Worm (Caenorhabditis elegans) whole organism, L2 larva: ENCODE results near the gene AH6.17.

ENCODE experiments used
- F13H6.1 ChIP-seq: sonication (generic microtip); optimal IDR thresholded peaks from 2 replicates; lab custom pipeline; 2016; ENCODE audit warnings: missing genetic modification characterization, missing compliant biosample characterization
- elt-1 ChIP-seq: fragments of 150-350 bp; optimal IDR thresholded peaks from 2 replicates; lab custom pipeline; 2014; ENCODE audit warnings: missing biosample characterization, missing genetic modification characterization
- lin-13 ChIP-seq: fragments of 150-350 bp; optimal IDR thresholded peaks from 2 replicates; lab custom pipeline; 2014; ENCODE audit warnings: missing biosample characterization, missing genetic modification reagents, missing genetic modification characterization
- lin-39 ChIP-seq: fragments of 150-350 bp; optimal IDR thresholded peaks from 2 replicates; lab custom pipeline; 2014; ENCODE audit warnings: missing biosample characterization, missing genetic modification reagents, missing genetic modification characterization
- mdl-1 ChIP-seq, 2 experiments: fragments of 150-350 bp in 1 of 2; sonication (generic microtip) in 1 of 2; optimal IDR thresholded peaks; 2 replicates each; lab custom pipeline; 2017; ENCODE audit warnings: missing biosample characterization in 2 of 2, missing genetic modification characterization in 2 of 2
- nhr-10 ChIP-seq: sonication (generic microtip); optimal IDR thresholded peaks from 2 replicates; lab custom pipeline; 2017; ENCODE audit warnings: missing biosample characterization, missing genetic modification characterization
- nhr-11 ChIP-seq: fragments of 150-350 bp; optimal IDR thresholded peaks from 2 replicates; lab custom pipeline; 2014; ENCODE audit warnings: missing biosample characterization, missing genetic modification characterization
- nhr-12 ChIP-seq: fragments of 150-350 bp; optimal IDR thresholded peaks from 2 replicates; lab custom pipeline; 2014; ENCODE audit warnings: missing biosample characterization, missing genetic modification characterization
- nhr-21 ChIP-seq: fragments of 150-350 bp; optimal IDR thresholded peaks from 2 replicates; lab custom pipeline; 2014; ENCODE audit warnings: missing biosample characterization, missing genetic modification characterization
- nhr-77 ChIP-seq: fragments of 150-350 bp; optimal IDR thresholded peaks from 2 replicates; lab custom pipeline; 2014; ENCODE audit warnings: missing biosample characterization, missing genetic modification characterization
- unc-39 ChIP-seq: fragments of 150-350 bp; optimal IDR thresholded peaks from 2 replicates; lab custom pipeline; 2014; ENCODE audit warnings: missing biosample characterization, missing genetic modification characterization
- unc-62 ChIP-seq: fragments of 150-350 bp; optimal IDR thresholded peaks from 2 replicates; lab custom pipeline; 2014; ENCODE audit warnings: missing biosample characterization, missing genetic modification reagents, missing genetic modification characterization
- ztf-11 ChIP-seq: sonication (generic microtip); optimal IDR thresholded peaks from 2 replicates; lab custom pipeline; 2017; ENCODE audit warnings: missing biosample characterization, missing genetic modification characterization

- TF ChIP-seq lin-13 (GFP tag; lab: Kevin White, UChicago) (no peak), ztf-11 (tag; lab: Kevin White, UChicago) (no peak), nhr-11 (no peak), nhr-12 (no peak), unc-62 (GFP tag; lab: Kevin White, UChicago) (no peak), F13H6.1 (tag; lab: Kevin White, UChicago) (no peak), nhr-10 (tag; lab: Kevin White, UChicago) (no peak), unc-39 (tag; lab: Kevin White, UChicago) (no peak), elt-1 (tag; lab: Kevin White, UChicago) (no peak), lin-39 (tag; lab: Kevin White, UChicago) (no peak), nhr-21 (tag; lab: Kevin White, UChicago) (no peak), nhr-77 (tag; lab: Kevin White, UChicago) (no peak), mdl-1 (tag; optimal IDR thresholded peaks at IDR 0.05; lab: Kevin White, UChicago) (no peak)
Observed at ce11 chrII:9490589-9490988, 32.4 kb upstream of the AH6.17 start.
